Fruit fly (Drosophila melanogaster): ENCODE results near the gene CG14990.

DNA sequence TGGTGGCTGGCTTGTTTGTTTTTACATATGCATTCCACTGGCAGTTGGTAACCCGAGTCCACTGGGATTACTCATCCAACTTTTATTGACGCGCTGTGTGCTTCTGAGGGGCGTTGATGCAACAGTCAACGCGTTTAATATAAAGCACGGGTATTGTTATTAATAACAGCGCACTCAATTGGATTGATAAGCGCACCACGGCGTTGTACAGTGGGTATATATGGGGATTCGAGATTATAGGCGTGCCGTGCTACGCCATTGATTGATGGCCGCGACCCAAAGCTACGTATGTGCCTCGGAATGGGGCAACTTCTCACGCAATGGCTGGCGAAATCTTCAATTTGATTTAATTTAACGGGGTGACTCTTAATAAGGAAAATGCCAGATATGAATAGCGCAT lies 14.1 kb downstream of the CG14990 start:
- TF ChIP-seq sim (GFP tag; IDR thresholded peaks at IDR 0.05), result no peak
- TF ChIP-seq zfh2 (GFP tag; optimal IDR thresholded peaks at IDR 0.05), result no peak

Measured in whole organism, embryonic.